Worm (Caenorhabditis elegans) whole organism, early embryonic: ENCODE results near the gene hrpf-2.

Source experiments
- B0310.2 ChIP-seq: sonication (generic microtip); optimal IDR thresholded peaks from 2 replicates; lab custom pipeline; 2016; ENCODE audit warnings: mild to moderate bottlenecking, missing genetic modification characterization, missing compliant biosample characterization
- F13C5.2 ChIP-seq: sonication (generic microtip); optimal IDR thresholded peaks from 2 replicates; lab custom pipeline; 2017; ENCODE audit warnings: mild to moderate bottlenecking, missing genetic modification characterization, inconsistent platforms, missing compliant biosample characterization
- aly-1 ChIP-seq: sonication (generic microtip); optimal IDR thresholded peaks from 2 replicates; lab custom pipeline; 2016; ENCODE audit warnings: missing genetic modification characterization, missing compliant biosample characterization
- ama-1 ChIP-seq: fragments of 150-350 bp; optimal IDR thresholded peaks from 2 replicates; lab custom pipeline; 2014
- ceh-13 ChIP-seq: fragments of 200-800 bp; sonication (Bioruptor generic); optimal IDR thresholded peaks from 2 replicates; lab custom pipeline; 2018; ENCODE audit warnings: mild to moderate bottlenecking, missing genetic modification characterization, missing compliant biosample characterization
- ceh-36 ChIP-seq: sonication (generic microtip); optimal IDR thresholded peaks from 2 replicates; lab custom pipeline; 2016; ENCODE audit warnings: missing genetic modification characterization, inconsistent platforms, missing compliant biosample characterization
- ets-7 ChIP-seq: sonication (generic microtip); optimal IDR thresholded peaks from 2 replicates; lab custom pipeline; 2016; ENCODE audit warnings: missing genotype, missing genetic modification characterization, missing compliant biosample characterization
- flt-1 ChIP-seq: fragments of 200-800 bp; sonication (Bioruptor generic); IDR thresholded peaks from 2 replicates; pipeline ENCODE4 v1.3.6; 2022; ENCODE audit warnings: missing genetic modification characterization, missing compliant biosample characterization
- hmbx-1 ChIP-seq: sonication (generic microtip); optimal IDR thresholded peaks from 2 replicates; lab custom pipeline; 2016; ENCODE audit warnings: mild to moderate bottlenecking, missing genetic modification characterization, missing compliant biosample characterization
- hmg-4 ChIP-seq: fragments of 200-800 bp; sonication (Bioruptor generic); optimal IDR thresholded peaks from 2 replicates; lab custom pipeline; 2018; ENCODE audit warnings: mild to moderate bottlenecking, missing genetic modification characterization, missing compliant biosample characterization
- hnd-1 ChIP-seq: sonication (generic microtip); optimal IDR thresholded peaks from 2 replicates; lab custom pipeline; 2016; ENCODE audit warnings: missing genetic modification characterization, missing compliant biosample characterization
- pes-1 ChIP-seq: fragments of 200-800 bp; sonication (Bioruptor generic); IDR thresholded peaks from 2 replicates; pipeline ENCODE4 v1.3.6; 2022; ENCODE audit warnings: missing genetic modification reagents, missing genetic modification characterization, missing compliant biosample characterization
- scrt-1 ChIP-seq: fragments of 200-800 bp; sonication (Bioruptor generic); IDR thresholded peaks from 2 replicates; pipeline ENCODE4 v1.3.6; 2022; ENCODE audit warnings: missing genetic modification characterization, missing compliant biosample characterization
- sea-1 ChIP-seq: fragments of 200-800 bp; sonication (Bioruptor generic); conservative IDR thresholded peaks from 2 replicates; pipeline ENCODE4 v1.3.6; 2022; ENCODE audit warnings: missing genetic modification characterization, missing compliant biosample characterization
- tbx-11 ChIP-seq: fragments of 200-800 bp; sonication (Bioruptor generic); IDR thresholded peaks from 2 replicates; pipeline ENCODE4 v1.3.6; 2022; ENCODE audit warnings: missing genetic modification characterization, missing compliant biosample characterization
- tbx-37 ChIP-seq: fragments of 200-800 bp; sonication (Bioruptor generic); conservative IDR thresholded peaks from 2 replicates; pipeline ENCODE4 v1.3.6; 2022; ENCODE audit warnings: missing genetic modification reagents, missing genetic modification characterization, missing compliant biosample characterization
- tra-4 ChIP-seq: sonication (generic microtip); optimal IDR thresholded peaks from 2 replicates; lab custom pipeline; 2017; ENCODE audit warnings: missing genetic modification characterization, missing compliant biosample characterization

Gene hrpf-2

DNA sequence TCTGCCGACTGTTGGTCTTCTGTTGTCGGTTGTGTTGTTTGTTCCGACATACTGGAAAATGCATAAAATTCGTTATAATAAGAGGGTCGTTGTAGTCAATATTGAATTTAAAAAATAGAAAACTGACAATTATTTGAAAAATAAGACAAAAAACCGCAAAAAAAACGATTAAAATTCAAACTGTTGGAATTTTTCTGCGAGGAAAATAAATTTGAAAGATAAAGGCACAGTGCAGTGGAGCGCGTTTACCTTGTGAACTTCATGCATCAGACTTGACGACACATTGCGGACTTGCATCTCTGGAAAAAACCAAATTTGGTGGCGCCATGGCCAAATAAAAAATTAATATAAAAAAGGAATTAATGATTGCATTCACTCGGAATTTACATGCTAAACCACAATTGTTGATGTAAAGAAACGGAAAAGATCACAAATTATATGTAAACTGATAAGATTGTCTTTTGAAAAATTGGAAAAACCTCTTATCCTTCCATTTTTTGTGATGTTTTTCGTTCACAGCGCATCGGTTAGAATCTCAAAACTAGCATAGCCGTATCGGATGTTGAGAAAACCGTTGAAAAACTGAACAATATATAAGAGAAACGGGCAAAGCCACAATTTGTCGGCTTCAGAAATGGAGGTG lies at the start of gene hrpf-2, which contains the start of gene bli-6:
Gene hrpf-2 (minus strand): TSS at position 51 of the 643 bp plus-strand sequence.
Gene bli-6 (plus strand): TSS at position 593 of the 643 bp plus-strand sequence.
- TF ChIP-seq hmg-4 (GFP tag; lab: Kevin White, UChicago) (no peak), F13C5.2 (tag; lab: Kevin White, UChicago) (peak; percentile 55), scrt-1 (GFP tag; lab: Robert Waterston, UW) (no peak)

DNA sequence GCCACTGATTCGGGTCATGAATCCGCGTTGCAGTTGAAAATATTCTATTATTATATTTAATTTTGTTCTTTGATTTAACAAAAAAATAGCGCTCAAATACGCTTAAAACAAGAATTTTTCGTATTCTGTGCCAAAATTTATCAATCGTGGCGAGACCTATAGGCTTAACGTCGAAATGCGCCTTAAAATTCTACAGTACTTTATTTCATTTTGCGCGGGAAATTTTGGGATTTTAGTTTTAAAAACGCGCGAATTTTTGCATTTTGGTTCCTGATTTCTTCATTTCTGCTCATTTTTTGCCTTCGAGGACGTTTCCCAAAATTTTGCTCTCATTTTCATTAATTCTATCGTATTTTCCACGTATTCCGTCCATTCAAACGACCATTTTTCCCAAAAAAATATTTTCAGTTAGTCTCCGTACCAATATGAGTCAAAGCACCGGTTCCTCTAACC lies 44.9 kb upstream of the hrpf-2 start, which contains the start of gene puf-11:
Gene puf-11 (plus strand): TSS at position 403 of the 453 bp plus-strand sequence.
- no peak for TF ChIP-seq scrt-1 (GFP tag; lab: Robert Waterston, UW)

DNA sequence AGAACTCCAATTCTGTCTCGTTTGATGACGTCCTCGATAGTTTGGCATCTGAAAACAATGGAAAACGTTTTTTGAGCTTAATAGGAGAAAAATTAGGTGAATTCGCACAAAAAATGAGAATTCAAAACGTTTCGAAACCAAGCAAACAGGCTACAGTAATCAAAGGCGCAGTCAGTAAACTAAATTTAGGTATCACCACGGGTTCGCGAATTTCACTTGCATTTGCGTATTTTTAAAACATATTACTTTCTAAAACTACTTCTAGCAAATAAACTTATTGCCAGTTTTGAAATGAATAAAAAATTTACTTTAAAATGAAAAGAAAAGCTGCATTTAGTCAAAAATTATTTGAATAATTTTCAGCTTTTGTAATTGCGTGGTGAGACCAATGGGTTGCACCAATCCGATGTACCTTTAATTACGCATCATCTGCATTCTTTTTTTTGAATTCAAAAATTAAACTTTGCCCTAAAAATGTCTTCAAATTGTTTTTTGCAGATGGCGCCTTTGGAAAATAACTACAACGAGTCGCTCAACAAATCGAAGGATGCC lies 42.8 kb upstream of the hrpf-2 start, which contains the start of the genes Y73B6BL.23 and htp-2:
Gene Y73B6BL.23 (minus strand): TSS at position 51 of the 552 bp plus-strand sequence.
Gene htp-2 (plus strand): TSS at position 492 of the 552 bp plus-strand sequence.
- no peak for TF ChIP-seq ama-1 (lab: Kevin White, UChicago)
- no peak for TF ChIP-seq flt-1 (GFP tag; lab: Robert Waterston, UW)
- no peak for TF ChIP-seq hnd-1 (tag; lab: Kevin White, UChicago)

DNA sequence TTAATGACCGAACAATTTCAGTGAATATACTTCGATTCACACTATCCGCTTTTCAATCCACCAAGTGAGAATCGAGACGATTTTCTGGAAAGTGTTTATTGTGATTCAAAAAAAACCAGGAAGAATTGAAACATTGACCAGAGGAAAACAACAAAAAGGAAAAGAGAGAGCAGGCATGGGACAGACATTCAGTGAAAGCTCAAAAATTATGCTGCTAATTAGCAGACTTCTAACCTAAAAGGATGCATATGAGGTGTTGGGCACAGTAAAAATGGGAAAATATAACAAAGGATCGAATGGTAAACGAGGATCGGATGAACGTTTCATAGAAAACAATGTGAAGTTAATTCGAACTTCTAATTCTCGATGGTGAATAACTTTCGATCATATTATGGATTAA lies 41.3 kb upstream of the hrpf-2 start:
- no peak for TF ChIP-seq B0310.2
- no peak for TF ChIP-seq hmg-4 (GFP tag; lab: Kevin White, UChicago)
- TF ChIP-seq ets-7 (tag; lab: Kevin White, UChicago): no peak
- no peak for TF ChIP-seq F13C5.2 (tag; lab: Kevin White, UChicago)
- TF ChIP-seq ceh-36 (tag; lab: Kevin White, UChicago): no peak
- TF ChIP-seq hmbx-1 (tag; lab: Kevin White, UChicago): no peak
- TF ChIP-seq ama-1 (lab: Kevin White, UChicago): no peak
- no peak for TF ChIP-seq ceh-13 (GFP tag; lab: Kevin White, UChicago)
- no peak for TF ChIP-seq tbx-37 (GFP tag; lab: Robert Waterston, UW)
- no peak for TF ChIP-seq tbx-11 (GFP tag; lab: Robert Waterston, UW)
- TF ChIP-seq sea-1 (GFP tag; lab: Robert Waterston, UW): no peak
- TF ChIP-seq flt-1 (GFP tag; lab: Robert Waterston, UW): no peak
- no peak for TF ChIP-seq pes-1
- TF ChIP-seq aly-1 (tag; lab: Kevin White, UChicago): no peak
- TF ChIP-seq tra-4: no peak
- TF ChIP-seq scrt-1 (GFP tag; lab: Robert Waterston, UW): no peak
- no peak for TF ChIP-seq hnd-1 (tag; lab: Kevin White, UChicago)

DNA sequence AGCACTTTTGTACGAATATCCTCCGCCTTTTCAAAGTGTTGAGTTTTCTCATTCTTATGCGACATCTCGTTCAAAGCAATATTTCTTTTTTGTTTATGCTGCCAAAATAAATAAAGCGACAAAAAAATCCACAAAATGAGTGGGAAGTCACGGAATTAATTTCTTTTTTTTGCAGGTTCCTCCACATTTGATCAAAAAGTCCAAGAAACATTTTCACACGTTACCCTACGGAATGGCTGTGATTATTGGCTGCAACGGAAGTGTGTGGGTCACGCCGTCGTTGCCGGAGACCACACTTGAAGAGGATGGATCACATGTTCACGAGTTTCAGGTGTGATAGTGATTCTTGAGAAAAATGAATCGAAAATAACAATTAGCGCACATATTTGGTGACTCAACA lies 40.2 kb upstream of the hrpf-2 start, which contains the start of gene Y73B6BL.22:
Gene Y73B6BL.22 (minus strand): TSS at position 101 of the 400 bp plus-strand sequence.
- TF ChIP-seq ets-7 (tag; lab: Kevin White, UChicago) (no peak), tbx-11 (GFP tag; lab: Robert Waterston, UW) (no peak)

DNA sequence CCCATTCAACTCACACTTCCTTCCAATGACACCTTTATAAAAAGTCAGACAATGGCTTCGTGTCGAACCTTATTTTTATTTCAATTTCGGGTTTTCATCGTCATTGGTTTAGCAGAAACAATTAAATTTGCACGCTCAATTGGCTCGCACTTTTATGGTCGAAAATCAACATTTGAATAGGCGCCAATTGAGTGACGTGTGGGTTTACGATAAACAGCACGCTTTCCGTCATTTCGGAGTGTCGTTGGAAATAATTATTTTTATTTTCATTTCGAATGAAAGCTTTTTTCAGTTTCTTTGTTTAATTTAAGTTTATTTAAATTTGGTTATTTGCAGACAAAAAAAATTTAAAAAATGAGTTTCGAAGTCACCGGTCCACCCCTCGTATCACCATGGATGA lies 38.8 kb upstream of the hrpf-2 start, which contains the start of gene exos-2:
Gene exos-2 (plus strand): TSS at position 330 of the 400 bp plus-strand sequence.
- TF ChIP-seq flt-1 (GFP tag; lab: Robert Waterston, UW) (no peak), tra-4 (no peak), pes-1 (no peak), ceh-13 (GFP tag; lab: Kevin White, UChicago) (no peak), ceh-36 (tag; lab: Kevin White, UChicago) (no peak), scrt-1 (GFP tag; lab: Robert Waterston, UW) (no peak), B0310.2 (no peak), ama-1 (lab: Kevin White, UChicago) (no peak), aly-1 (tag; lab: Kevin White, UChicago) (no peak), tbx-11 (GFP tag; lab: Robert Waterston, UW) (no peak), hmg-4 (GFP tag; lab: Kevin White, UChicago) (no peak), tbx-37 (GFP tag; lab: Robert Waterston, UW) (no peak), hmbx-1 (tag; lab: Kevin White, UChicago) (no peak), F13C5.2 (tag; lab: Kevin White, UChicago) (no peak), hnd-1 (tag; lab: Kevin White, UChicago) (no peak), ets-7 (tag; lab: Kevin White, UChicago) (no peak), sea-1 (GFP tag; lab: Robert Waterston, UW) (no peak)

DNA sequence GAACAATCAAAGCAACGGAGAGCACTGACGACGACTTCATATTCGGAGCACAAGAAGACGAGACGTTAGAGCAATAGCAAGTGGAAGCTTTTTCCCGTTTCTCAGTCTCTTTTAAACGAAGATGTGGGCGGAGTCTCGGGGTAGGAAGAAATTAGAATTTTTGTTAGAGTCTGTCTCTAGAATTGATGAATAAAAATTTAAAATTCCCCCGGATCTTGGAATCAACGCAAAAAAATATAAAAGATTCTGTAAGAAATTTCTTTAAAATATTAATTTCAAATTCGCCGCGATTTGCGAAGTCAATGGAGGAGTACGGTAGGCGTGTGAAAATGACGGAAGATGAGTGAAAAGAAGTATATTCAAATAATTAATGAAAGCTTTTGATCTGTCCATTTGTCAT lies 37.2 kb upstream of the hrpf-2 start, which contains the start of gene nlp-71:
Gene nlp-71 (minus strand): TSS at position 101 of the 400 bp plus-strand sequence.
- TF ChIP-seq B0310.2: no peak
- no peak for TF ChIP-seq tbx-37 (GFP tag; lab: Robert Waterston, UW)
- no peak for TF ChIP-seq tbx-11 (GFP tag; lab: Robert Waterston, UW)
- no peak for TF ChIP-seq F13C5.2 (tag; lab: Kevin White, UChicago)
- TF ChIP-seq ama-1 (lab: Kevin White, UChicago): no peak
- no peak for TF ChIP-seq pes-1

DNA sequence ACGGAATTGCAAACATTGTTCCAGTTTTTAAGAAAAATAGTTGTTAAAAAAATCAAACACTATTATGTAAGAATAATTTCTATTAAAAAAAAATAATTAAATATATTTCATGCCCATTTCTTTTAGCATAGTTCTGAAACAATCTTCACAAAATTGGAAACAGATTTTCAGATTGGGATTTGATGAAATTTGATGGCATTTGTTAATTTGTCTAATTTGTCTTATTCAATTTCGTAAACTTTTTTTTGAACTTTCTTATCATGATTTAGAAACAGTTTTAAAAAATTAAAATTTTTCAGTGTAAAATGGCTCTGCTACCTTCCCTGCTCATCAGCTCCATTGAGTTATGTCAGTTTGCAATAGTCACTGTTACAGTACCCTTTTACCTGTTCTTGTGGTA lies 28.5 kb upstream of the hrpf-2 start, which contains the start of gene srv-13:
Gene srv-13 (plus strand): TSS at position 301 of the 400 bp plus-strand sequence.
- no peak for TF ChIP-seq flt-1 (GFP tag; lab: Robert Waterston, UW)
- no peak for TF ChIP-seq hmg-4 (GFP tag; lab: Kevin White, UChicago)
- no peak for TF ChIP-seq tbx-11 (GFP tag; lab: Robert Waterston, UW)
- TF ChIP-seq ceh-36 (tag; lab: Kevin White, UChicago): no peak
- no peak for TF ChIP-seq hnd-1 (tag; lab: Kevin White, UChicago)
- TF ChIP-seq B0310.2: no peak
- no peak for TF ChIP-seq tbx-37 (GFP tag; lab: Robert Waterston, UW)
- no peak for TF ChIP-seq F13C5.2 (tag; lab: Kevin White, UChicago)
- TF ChIP-seq hmbx-1 (tag; lab: Kevin White, UChicago): no peak
- no peak for TF ChIP-seq aly-1 (tag; lab: Kevin White, UChicago)
- TF ChIP-seq pes-1: no peak
- TF ChIP-seq tra-4: no peak
- TF ChIP-seq ceh-13 (GFP tag; lab: Kevin White, UChicago): no peak
- TF ChIP-seq ama-1 (lab: Kevin White, UChicago): no peak
- no peak for TF ChIP-seq sea-1 (GFP tag; lab: Robert Waterston, UW)
- no peak for TF ChIP-seq ets-7 (tag; lab: Kevin White, UChicago)
- no peak for TF ChIP-seq scrt-1 (GFP tag; lab: Robert Waterston, UW)
